Worm (Caenorhabditis elegans): ENCODE measurements around the gene fipr-27.
"Not testable (repeated sequence)": the region's sequence is repeated elsewhere in the genome, so short reads cannot be mapped to it uniquely, and the experiment has no call there.

Gene fipr-27

ce11 chrIV:16630622-16631021, at the start of gene fipr-27:
Gene fipr-27 (plus strand): TSS chrIV:16630922.
- TF ChIP-seq ceh-28 (tag; optimal IDR thresholded peaks at IDR 0.05) (no peak), fos-1 (tag; optimal IDR thresholded peaks at IDR 0.05) (no peak), aly-2 (tag; optimal IDR thresholded peaks at IDR 0.05) (no peak), ceh-9 (tag; optimal IDR thresholded peaks at IDR 0.05) (no peak)

DNA sequence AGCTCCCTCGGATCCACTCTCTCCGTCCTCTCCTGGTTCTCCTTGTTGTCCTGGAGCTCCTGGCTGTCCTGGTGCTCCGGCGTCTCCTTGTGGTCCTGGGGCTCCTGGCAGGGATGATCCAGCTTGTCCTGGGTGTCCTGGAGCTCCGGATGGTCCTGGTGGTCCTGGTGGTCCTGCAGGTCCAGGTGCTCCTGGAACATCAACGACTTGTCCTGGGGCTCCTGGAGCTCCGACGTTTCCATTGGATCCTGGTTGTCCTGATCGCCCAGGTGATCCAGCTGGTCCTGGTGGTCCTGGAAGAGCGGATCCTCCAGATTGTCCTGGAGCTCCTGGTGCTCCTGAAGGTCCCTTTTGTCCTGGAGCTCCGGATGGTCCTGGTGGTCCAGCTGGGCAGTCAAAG, 29.1 kb upstream of the fipr-27 start:
- TF ChIP-seq zag-1 (tag; optimal IDR thresholded peaks at IDR 0.05) (no peak), unc-62 (GFP tag; optimal IDR thresholded peaks at IDR 0.05) (no peak), elt-3 (tag; optimal IDR thresholded peaks at IDR 0.05) (no peak), elt-1 (tag; optimal IDR thresholded peaks at IDR 0.05) (no peak), ceh-82 (tag; optimal IDR thresholded peaks at IDR 0.05) (no peak), nhr-11 (tag; optimal IDR thresholded peaks at IDR 0.05) (no peak), nhr-23 (tag; optimal IDR thresholded peaks at IDR 0.05) (no peak)

DNA sequence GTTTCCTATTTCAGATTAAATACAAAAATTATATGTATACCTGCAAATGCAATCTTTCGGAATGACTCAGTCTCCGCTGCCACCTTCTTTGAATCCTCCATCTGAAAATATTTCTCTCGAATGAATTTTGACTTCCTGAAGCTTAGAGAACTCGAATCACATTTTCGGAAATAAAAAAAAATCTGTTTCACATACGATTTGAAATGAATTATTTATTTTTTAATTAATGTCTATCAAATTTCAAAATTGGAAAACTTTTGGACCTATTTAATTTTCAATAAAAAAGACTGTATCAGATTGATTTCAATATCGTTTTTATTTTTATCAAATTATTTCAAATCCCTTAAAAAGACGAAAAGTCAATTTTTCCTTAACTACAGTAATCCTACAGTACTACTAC, 28.0 kb upstream of the fipr-27 start, which contains the start of gene col-137:
col-137 (minus strand) TSS at position 101 of the 400 bp plus-strand sequence.
- no peak for TF ChIP-seq daf-12 (tag; optimal IDR thresholded peaks at IDR 0.05)
- no peak for TF ChIP-seq nhr-11 (tag; optimal IDR thresholded peaks at IDR 0.05)
- no peak for TF ChIP-seq pqm-1 (tag; optimal IDR thresholded peaks at IDR 0.05)
- no peak for TF ChIP-seq nhr-28 (tag; optimal IDR thresholded peaks at IDR 0.05)
- no peak for TF ChIP-seq skn-1 (tag; optimal IDR thresholded peaks at IDR 0.05)
- TF ChIP-seq lin-39 (tag; optimal IDR thresholded peaks at IDR 0.05) = no peak
- TF ChIP-seq ztf-11 (tag; optimal IDR thresholded peaks at IDR 0.05) = no peak
- no peak for TF ChIP-seq ceh-16 (tag; optimal IDR thresholded peaks at IDR 0.05)
- TF ChIP-seq ceh-28 (tag; optimal IDR thresholded peaks at IDR 0.05) = no peak
- TF ChIP-seq ZK546.5 (tag; optimal IDR thresholded peaks at IDR 0.05) = no peak
- no peak for TF ChIP-seq egl-5 (tag; optimal IDR thresholded peaks at IDR 0.05)
- no peak for TF ChIP-seq egl-27 (tag; optimal IDR thresholded peaks at IDR 0.05)
- TF ChIP-seq nhr-76 (tag; optimal IDR thresholded peaks at IDR 0.05) = no peak
- no peak for TF ChIP-seq lin-15B (tag; optimal IDR thresholded peaks at IDR 0.05)
- TF ChIP-seq elt-1 (tag; optimal IDR thresholded peaks at IDR 0.05) = no peak
- TF ChIP-seq elt-3 (tag; optimal IDR thresholded peaks at IDR 0.05) = no peak
- TF ChIP-seq nhr-12 (tag; optimal IDR thresholded peaks at IDR 0.05) = no peak

DNA sequence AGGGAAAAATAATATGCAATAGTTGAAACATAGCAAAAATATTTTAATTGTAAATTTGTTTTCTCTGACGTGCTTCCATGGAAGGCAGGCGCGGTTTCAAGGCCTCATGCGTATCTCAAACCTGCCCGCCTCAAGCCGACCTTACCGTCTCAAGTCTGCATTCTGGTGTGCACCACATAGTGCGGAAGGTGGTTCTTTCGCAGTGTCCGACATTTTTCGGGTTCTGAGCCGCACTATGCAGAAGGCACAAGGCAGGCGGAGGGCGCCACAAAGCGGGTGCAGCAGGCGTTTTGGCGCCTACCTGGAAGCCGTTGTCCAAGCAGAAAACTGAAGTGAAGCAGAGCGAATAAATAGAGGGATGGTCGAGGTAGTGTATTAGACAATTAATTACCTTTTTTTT, 8.2 kb upstream of the fipr-27 start:
- no peak for TF ChIP-seq nhr-43 (tag; optimal IDR thresholded peaks at IDR 0.05; ENCODE audit: poor library complexity, severe bottlenecking)
- TF ChIP-seq pqm-1 (tag; optimal IDR thresholded peaks at IDR 0.05) = no peak

DNA sequence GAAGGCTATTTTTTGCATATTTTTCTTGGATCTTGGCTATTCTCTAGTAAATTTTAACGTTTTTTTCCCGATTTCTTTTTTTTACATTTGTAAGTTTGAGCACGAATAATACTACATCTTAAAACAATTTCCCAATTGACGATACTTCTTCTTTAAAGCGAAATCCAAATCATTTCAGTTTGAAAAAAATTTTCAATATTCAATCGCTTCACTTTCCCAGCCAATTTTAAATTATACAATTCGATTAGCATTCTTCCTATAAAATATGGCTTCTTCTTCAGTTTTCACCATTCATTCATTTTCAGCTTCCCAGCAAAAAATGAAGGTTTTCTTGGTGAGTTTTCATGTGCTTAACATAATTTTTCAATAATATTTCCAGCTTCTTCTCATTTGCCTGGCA, 4.8 kb upstream of the fipr-27 start, which contains the start of gene fip-7:
fip-7 (plus strand) TSS at position 301 of the 400 bp plus-strand sequence.
- not testable (repeated sequence) for TF ChIP-seq nhr-12, lin-15B, nhr-25 (tag; optimal IDR thresholded peaks at IDR 0.05)

ce11 chrIV:16627676-16628075, 3.0 kb upstream of the fipr-27 start, which contains the start of gene fipr-28:
Gene fipr-28 (plus strand): TSS chrIV:16627976.
- no peak for TF ChIP-seq ztf-4 (tag; optimal IDR thresholded peaks at IDR 0.05)
- no peak for TF ChIP-seq nhr-11 (tag; optimal IDR thresholded peaks at IDR 0.05)
- no peak for TF ChIP-seq nhr-23 (tag; optimal IDR thresholded peaks at IDR 0.05)
- TF ChIP-seq nhr-76 (tag; optimal IDR thresholded peaks at IDR 0.05) = no peak
- no peak for TF ChIP-seq zag-1 (tag; optimal IDR thresholded peaks at IDR 0.05)
- TF ChIP-seq R02D3.7 (tag; optimal IDR thresholded peaks at IDR 0.05) = no peak
- TF ChIP-seq nhr-237 (tag; optimal IDR thresholded peaks at IDR 0.05) = no peak
- TF ChIP-seq ztf-11 (tag; optimal IDR thresholded peaks at IDR 0.05) = no peak
- no peak for TF ChIP-seq skn-1 (tag; optimal IDR thresholded peaks at IDR 0.05)
- no peak for TF ChIP-seq nhr-12 (tag; optimal IDR thresholded peaks at IDR 0.05)
- TF ChIP-seq elt-3 (tag; optimal IDR thresholded peaks at IDR 0.05) = no peak
- no peak for TF ChIP-seq unc-62 (GFP tag; optimal IDR thresholded peaks at IDR 0.05)
- no peak for TF ChIP-seq ceh-28 (tag; optimal IDR thresholded peaks at IDR 0.05)

DNA sequence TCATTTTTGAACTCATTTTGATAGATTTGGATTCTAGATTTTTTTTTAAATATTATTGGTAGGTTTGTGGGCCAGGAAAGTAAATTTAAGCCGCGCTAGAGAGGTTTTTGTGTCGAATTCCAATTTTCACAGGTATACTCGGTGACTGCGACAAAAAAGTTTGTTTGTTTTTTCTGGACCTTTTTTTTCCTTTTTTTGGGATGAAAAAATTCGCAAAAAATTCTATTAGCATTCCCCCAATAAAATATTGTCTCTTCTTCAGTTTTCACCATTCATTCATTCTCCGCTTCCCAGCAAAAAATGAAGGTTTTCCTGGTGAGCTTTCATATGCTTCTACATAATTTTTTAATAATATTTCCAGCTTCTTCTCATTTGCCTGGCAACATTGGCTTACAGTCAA, 1.6 kb upstream of the fipr-27 start, which contains the start of gene Y51H4A.936:
Y51H4A.936 (plus strand) TSS at position 301 of the 400 bp plus-strand sequence.
- TF ChIP-seq eor-1 (tag; optimal IDR thresholded peaks at IDR 0.05) = no peak
- no peak for TF ChIP-seq sea-2 (GFP tag; optimal IDR thresholded peaks at IDR 0.05)
- TF ChIP-seq elt-3 (tag; optimal IDR thresholded peaks at IDR 0.05) = no peak
- TF ChIP-seq mdl-1 (tag; optimal IDR thresholded peaks at IDR 0.05) = no peak
